Fruit fly (Drosophila melanogaster) whole organism, prepupa: ENCODE data around the gene CG18259.

Experiments used
- Blimp-1 ChIP-seq: fragments of 200-800 bp; sonication (Bioruptor generic); optimal IDR thresholded peaks from 3 replicates; lab custom pipeline; 2017; ENCODE audit warnings: missing biosample characterization, missing genetic modification characterization, mild to moderate bottlenecking, moderate library complexity, missing genetic modification reagents
- CG11294 ChIP-seq: fragments of 200-800 bp; sonication (Bioruptor generic); IDR thresholded peaks from 2 replicates; pipeline ENCODE4 v1.3.6; 2022; ENCODE audit warnings: missing biosample characterization, missing genetic modification characterization
- CG16779 ChIP-seq: fragments of 200-800 bp; sonication (Bioruptor generic); optimal IDR thresholded peaks from 3 replicates; lab custom pipeline; 2017; ENCODE audit warnings: missing biosample characterization, mild to moderate bottlenecking, missing genetic modification characterization
- CG32006 ChIP-seq: fragments of 200-800 bp; sonication (Bioruptor generic); optimal IDR thresholded peaks from 3 replicates; lab custom pipeline; 2017; ENCODE audit warnings: missing biosample characterization, mild to moderate bottlenecking, missing genetic modification characterization
- CG4318 ChIP-seq: fragments of 200-800 bp; sonication (Bioruptor generic); optimal IDR thresholded peaks from 3 replicates; lab custom pipeline; 2017; ENCODE audit warnings: missing biosample characterization, mild to moderate bottlenecking, missing genetic modification characterization
- CG6808 ChIP-seq: fragments of 200-800 bp; sonication (Bioruptor generic); optimal IDR thresholded peaks from 3 replicates; lab custom pipeline; 2017; ENCODE audit warnings: missing biosample characterization, missing genetic modification characterization, mild to moderate bottlenecking, moderate library complexity, missing genetic modification reagents
- CG8319 ChIP-seq: fragments of 200-800 bp; sonication (Bioruptor generic); optimal IDR thresholded peaks from 3 replicates; lab custom pipeline; 2016; ENCODE audit warnings: missing biosample characterization, missing genetic modification characterization
- Eip78C ChIP-seq: fragments of 200-800 bp; sonication (Bioruptor generic); peaks from one replicate; lab custom pipeline; 2016; ENCODE audit warnings: missing biosample characterization, missing genetic modification characterization
- Eip93F ChIP-seq: fragments of 200-800 bp; sonication (Bioruptor generic); optimal IDR thresholded peaks from 2 replicates; lab custom pipeline; 2016; ENCODE audit warnings: missing biosample characterization, mild to moderate bottlenecking, missing genetic modification characterization
- Smox ChIP-seq: fragments of 200-800 bp; sonication (Bioruptor generic); optimal IDR thresholded peaks from 3 replicates; lab custom pipeline; 2016; ENCODE audit warnings: missing biosample characterization, missing genetic modification characterization
- cyc ChIP-seq: fragments of 200-800 bp; sonication (Bioruptor generic); optimal IDR thresholded peaks from 3 replicates; lab custom pipeline; 2016; ENCODE audit warnings: missing biosample characterization, missing genetic modification characterization
- dac ChIP-seq: fragments of 200-800 bp; sonication (Bioruptor generic); optimal IDR thresholded peaks from 2 replicates; lab custom pipeline; 2017; ENCODE audit warnings: missing biosample characterization, mild to moderate bottlenecking, missing genetic modification characterization
- ss ChIP-seq, 2 experiments: fragments of 200-800 bp; sonication (Bioruptor generic); optimal IDR thresholded peaks; 2 replicates in 1 of 2; 3 replicates in 1 of 2; lab custom pipeline; 2017 to 2018; ENCODE audit warnings: mild to moderate bottlenecking in 2 of 2, missing biosample characterization in 2 of 2, missing genetic modification characterization in 2 of 2, moderate library complexity in 1 of 2

dm6 chrX:18813049-18813448, 29.8 kb upstream of the CG18259 start, which contains the start of gene CG42450:
- TF ChIP-seq cyc (no peak), CG16779 (no peak), CG11294 (no peak), Blimp-1 (GFP tag; lab: Kevin White, UChicago) (no peak), Smox (GFP tag; lab: Kevin White, UChicago) (no peak), dac (GFP tag; lab: Kevin White, UChicago) (no peak), CG6808 (no peak), CG32006 (GFP tag; lab: Kevin White, UChicago) (no peak), Eip93F (no peak), CG4318 (GFP tag; lab: Kevin White, UChicago) (no peak), ss (GFP tag; optimal IDR thresholded peaks at IDR 0.05; lab: Kevin White, UChicago) (no peak), CG8319 (GFP tag; lab: Kevin White, UChicago) (no peak), Eip78C (no peak)
